Worm (Caenorhabditis elegans) whole organism, late embryonic: ENCODE results near the gene C15B12.3.

ENCODE experiments used
- C08G9.2 ChIP-seq: sonication (generic microtip); optimal IDR thresholded peaks from 2 replicates; lab custom pipeline; 2016; ENCODE audit warnings: mild to moderate bottlenecking, missing genetic modification characterization, moderate library complexity, missing compliant biosample characterization
- C38D4.7 ChIP-seq: fragments of 200-800 bp; sonication (Bioruptor generic); optimal IDR thresholded peaks from 2 replicates; lab custom pipeline; 2018; ENCODE audit warnings: mild to moderate bottlenecking, missing genetic modification characterization, moderate library complexity, missing compliant biosample characterization
- ceh-14 ChIP-seq: sonication (generic microtip); optimal IDR thresholded peaks from 2 replicates; lab custom pipeline; 2016; ENCODE audit warnings: missing genotype, missing genetic modification characterization, missing compliant biosample characterization
- ceh-18 ChIP-seq: sonication (generic microtip); optimal IDR thresholded peaks from 2 replicates; lab custom pipeline; 2016; ENCODE audit warnings: missing genetic modification characterization, missing compliant biosample characterization
- ceh-19 ChIP-seq: fragments of 200-800 bp; sonication (Bioruptor generic); optimal IDR thresholded peaks from 2 replicates; lab custom pipeline; 2018; ENCODE audit warnings: mild to moderate bottlenecking, missing genetic modification characterization, missing compliant biosample characterization
- ceh-22 ChIP-seq: sonication (generic microtip); optimal IDR thresholded peaks from 2 replicates; lab custom pipeline; 2017; ENCODE audit warnings: missing biosample characterization, missing genetic modification characterization
- ceh-24 ChIP-seq: sonication (generic microtip); optimal IDR thresholded peaks from 2 replicates; lab custom pipeline; 2016; ENCODE audit warnings: mild to moderate bottlenecking, missing genetic modification characterization, missing compliant biosample characterization
- ceh-30 ChIP-seq: fragments of 150-350 bp; optimal IDR thresholded peaks from 2 replicates; lab custom pipeline; 2014; ENCODE audit warnings: missing biosample characterization, missing genetic modification characterization
- ceh-31 ChIP-seq: sonication (generic microtip); optimal IDR thresholded peaks from 2 replicates; lab custom pipeline; 2016; ENCODE audit warnings: missing genetic modification characterization, missing compliant biosample characterization
- ceh-34 ChIP-seq: sonication (generic microtip); optimal IDR thresholded peaks from 2 replicates; lab custom pipeline; 2016; ENCODE audit warnings: mild to moderate bottlenecking, missing genetic modification characterization, missing compliant biosample characterization
- ceh-45 ChIP-seq: fragments of 200-800 bp; sonication (Bioruptor generic); IDR thresholded peaks from 2 replicates; pipeline ENCODE4 v1.3.6; 2022; ENCODE audit warnings: missing genetic modification reagents, missing genetic modification characterization, missing compliant biosample characterization
- ceh-48 ChIP-seq: sonication (generic microtip); optimal IDR thresholded peaks from 2 replicates; lab custom pipeline; 2016; ENCODE audit warnings: missing genetic modification characterization, inconsistent platforms, missing compliant biosample characterization
- ceh-6 ChIP-seq: fragments of 200-800 bp; sonication (Bioruptor generic); optimal IDR thresholded peaks from 2 replicates; lab custom pipeline; 2018; ENCODE audit warnings: mild to moderate bottlenecking, missing genetic modification characterization, missing compliant biosample characterization
- ceh-9 ChIP-seq: sonication (generic microtip); optimal IDR thresholded peaks from 2 replicates; lab custom pipeline; 2016; ENCODE audit warnings: mild to moderate bottlenecking, missing genetic modification characterization, inconsistent platforms, missing compliant biosample characterization
- dmd-4 ChIP-seq: sonication (generic microtip); optimal IDR thresholded peaks from 2 replicates; lab custom pipeline; 2016; ENCODE audit warnings: borderline replicate concordance, missing genetic modification characterization, missing compliant biosample characterization
- elt-2 ChIP-seq: sonication (generic microtip); optimal IDR thresholded peaks from 2 replicates; lab custom pipeline; 2016; ENCODE audit warnings: missing genetic modification reagents, missing genetic modification characterization, missing compliant biosample characterization
- ets-4 ChIP-seq: sonication (generic microtip); optimal IDR thresholded peaks from 2 replicates; lab custom pipeline; 2016; ENCODE audit warnings: missing genetic modification characterization, missing compliant biosample characterization
- fax-1 ChIP-seq: sonication (generic microtip); optimal IDR thresholded peaks from 2 replicates; lab custom pipeline; 2016; ENCODE audit warnings: missing genotype, missing genetic modification characterization, missing compliant biosample characterization
- fkh-10 ChIP-seq: fragments of 150-350 bp; optimal IDR thresholded peaks from 2 replicates; lab custom pipeline; 2014; ENCODE audit warnings: missing biosample characterization, missing genetic modification reagents, missing genetic modification characterization
- fkh-6 ChIP-seq: sonication (generic microtip); optimal IDR thresholded peaks from 2 replicates; lab custom pipeline; 2016; ENCODE audit warnings: missing genetic modification characterization, missing compliant biosample characterization
- hlh-13 ChIP-seq: fragments of 200-800 bp; sonication (Bioruptor generic); optimal IDR thresholded peaks from 2 replicates; lab custom pipeline; 2018; ENCODE audit warnings: mild to moderate bottlenecking, missing genetic modification characterization, missing compliant biosample characterization
- hlh-6 ChIP-seq: sonication (generic microtip); optimal IDR thresholded peaks from 2 replicates; lab custom pipeline; 2016; ENCODE audit warnings: missing genotype, missing genetic modification characterization, missing compliant biosample characterization
- hlh-8 ChIP-seq: sonication (generic microtip); optimal IDR thresholded peaks from 2 replicates; lab custom pipeline; 2016; ENCODE audit warnings: missing genotype, missing genetic modification characterization, missing compliant biosample characterization
- lim-6 ChIP-seq: sonication (generic microtip); optimal IDR thresholded peaks from 2 replicates; lab custom pipeline; 2016; ENCODE audit warnings: missing genetic modification characterization, missing compliant biosample characterization
- lin-11 ChIP-seq: fragments of 200-800 bp; sonication (Bioruptor generic); optimal IDR thresholded peaks from 2 replicates; lab custom pipeline; 2018; ENCODE audit warnings: mild to moderate bottlenecking, missing genetic modification characterization, missing compliant biosample characterization
- mec-3 ChIP-seq: sonication (generic microtip); optimal IDR thresholded peaks from 2 replicates; lab custom pipeline; 2016; ENCODE audit warnings: borderline replicate concordance, missing genetic modification characterization, missing compliant biosample characterization
- nfya-1 ChIP-seq: sonication (generic microtip); optimal IDR thresholded peaks from 2 replicates; lab custom pipeline; 2017; ENCODE audit warnings: missing genetic modification characterization, mild to moderate bottlenecking, missing compliant biosample characterization, antibody characterized with exemption, moderate library complexity
- nhr-11 ChIP-seq: fragments of 150-350 bp; optimal IDR thresholded peaks from 2 replicates; lab custom pipeline; 2014; ENCODE audit warnings: missing biosample characterization, missing genetic modification characterization
- npax-4 ChIP-seq: sonication (generic microtip); optimal IDR thresholded peaks from 2 replicates; lab custom pipeline; 2016; ENCODE audit warnings: missing genetic modification characterization, missing compliant biosample characterization
- pag-3 ChIP-seq: sonication (generic microtip); optimal IDR thresholded peaks from 2 replicates; lab custom pipeline; 2016; ENCODE audit warnings: missing compliant biosample characterization, missing genetic modification characterization, borderline replicate concordance
- pat-9 ChIP-seq: fragments of 200-800 bp; sonication (Bioruptor generic); optimal IDR thresholded peaks from 2 replicates; lab custom pipeline; 2018; ENCODE audit warnings: mild to moderate bottlenecking, missing genetic modification characterization, moderate library complexity, missing compliant biosample characterization
- pha-2 ChIP-seq: sonication (generic microtip); optimal IDR thresholded peaks from 2 replicates; lab custom pipeline; 2017; ENCODE audit warnings: mild to moderate bottlenecking, missing genetic modification characterization, missing compliant biosample characterization
- pha-4 ChIP-seq: fragments of 150-350 bp; optimal IDR thresholded peaks from 2 replicates; lab custom pipeline; 2018; ENCODE audit warnings: missing biosample characterization, missing genetic modification reagents, missing genetic modification characterization
- pqm-1 ChIP-seq: sonication (generic microtip); optimal IDR thresholded peaks from 2 replicates; lab custom pipeline; 2016; ENCODE audit warnings: missing genetic modification characterization, missing compliant biosample characterization
- pros-1 ChIP-seq: fragments of 150-350 bp; optimal IDR thresholded peaks from 2 replicates; lab custom pipeline; 2014; ENCODE audit warnings: missing biosample characterization, missing genetic modification reagents, missing genetic modification characterization
- ref-2 ChIP-seq: sonication (generic microtip); optimal IDR thresholded peaks from 2 replicates; lab custom pipeline; 2016; ENCODE audit warnings: missing genetic modification characterization, missing compliant biosample characterization
- rnt-1 ChIP-seq: sonication (generic microtip); optimal IDR thresholded peaks from 2 replicates; lab custom pipeline; 2016; ENCODE audit warnings: missing genetic modification characterization, missing compliant biosample characterization
- tbx-2 ChIP-seq: sonication (generic microtip); optimal IDR thresholded peaks from 2 replicates; lab custom pipeline; 2016; ENCODE audit warnings: missing genetic modification characterization, missing compliant biosample characterization
- ttx-3 ChIP-seq: sonication (generic microtip); optimal IDR thresholded peaks from 2 replicates; lab custom pipeline; 2016; ENCODE audit warnings: missing genetic modification reagents, missing genetic modification characterization, missing compliant biosample characterization
- unc-3 ChIP-seq, 2 experiments: fragments of 200-800 bp in 1 of 2; sonication (Bioruptor generic) in 1 of 2; sonication (generic microtip) in 1 of 2; conservative IDR thresholded peaks in 1 of 2; optimal IDR thresholded peaks in 1 of 2; 2 replicates each; pipeline versions ENCODE4 v1.3.6 to Lab custom; 2016 to 2022; ENCODE audit warnings: missing compliant biosample characterization in 2 of 2, missing genetic modification characterization in 2 of 2, missing genetic modification reagents in 1 of 2
- unc-42 ChIP-seq: sonication (generic microtip); optimal IDR thresholded peaks from 2 replicates; lab custom pipeline; 2016; ENCODE audit warnings: missing genotype, missing genetic modification characterization, missing compliant biosample characterization
- unc-55 ChIP-seq: sonication (generic microtip); optimal IDR thresholded peaks from 2 replicates; lab custom pipeline; 2017; ENCODE audit warnings: missing biosample characterization, missing genetic modification reagents, missing genetic modification characterization
- unc-86 ChIP-seq: sonication (generic microtip); optimal IDR thresholded peaks from 2 replicates; lab custom pipeline; 2016; ENCODE audit warnings: missing genetic modification characterization, missing compliant biosample characterization

Gene C15B12.3

ce11 chrX:6509813-6510212 is 42.5 kb upstream of the C15B12.3 start:
- no peak for TF ChIP-seq ceh-30
- TF ChIP-seq ceh-31 (tag; lab: Kevin White, UChicago): no peak
- TF ChIP-seq elt-2 (tag; lab: Kevin White, UChicago): peak; percentile 60
- TF ChIP-seq, all 69 proteins: peak for 1

- TF ChIP-seq ttx-3 (tag; lab: Kevin White, UChicago): no peak
- TF ChIP-seq npax-4: no peak
- TF ChIP-seq rnt-1 (tag; lab: Kevin White, UChicago): no peak
- no peak for TF ChIP-seq fax-1
- TF ChIP-seq ets-4 (tag; lab: Kevin White, UChicago): no peak
- no peak for TF ChIP-seq pros-1
- TF ChIP-seq fkh-6 (tag; lab: Kevin White, UChicago): no peak
- TF ChIP-seq lin-11 (tag; lab: Kevin White, UChicago): no peak
- no peak for TF ChIP-seq ceh-14 (tag; lab: Kevin White, UChicago)
- TF ChIP-seq, all 69 proteins: peak for 0
These were observed 40.4 kb upstream of the C15B12.3 start for ce11 chrX:6507734-6508133.

ce11 chrX:6505662-6506061 is 38.3 kb upstream of the C15B12.3 start, which contains the start of gene glr-8:
Gene glr-8, plus strand, starts transcription at chrX:6505980.
- TF ChIP-seq mec-3 (no peak), tbx-2 (no peak), nfya-1 (no peak), pha-4 (no peak), ceh-19 (GFP tag; lab: Kevin White, UChicago) (no peak), pqm-1 (no peak), ceh-18 (tag; lab: Kevin White, UChicago) (no peak), dmd-4 (tag; lab: Kevin White, UChicago) (no peak), pha-2 (tag; lab: Kevin White, UChicago) (no peak), C38D4.7 (GFP tag; lab: Kevin White, UChicago) (no peak), ceh-48 (no peak), hlh-6 (tag; lab: Kevin White, UChicago) (no peak), nhr-11 (tag; lab: Kevin White, UChicago) (no peak), C08G9.2 (no peak), ceh-45 (GFP tag; lab: Robert Waterston, UW) (no peak), fkh-10 (GFP tag; lab: Kevin White, UChicago) (no peak)

- no peak for TF ChIP-seq ceh-9 (tag; lab: Kevin White, UChicago)
- TF ChIP-seq unc-42 (tag; lab: Kevin White, UChicago): peak; percentile 22
- no peak for TF ChIP-seq unc-86 (tag; lab: Kevin White, UChicago)
- TF ChIP-seq nfya-1: peak; percentile 2
- no peak for TF ChIP-seq pat-9 (tag; lab: Kevin White, UChicago)
- peak; percentile 21 for TF ChIP-seq ceh-31 (tag; lab: Kevin White, UChicago)
- TF ChIP-seq ref-2: peak; percentile 37
- TF ChIP-seq ceh-48: peak; percentile 20
- no peak for TF ChIP-seq ceh-22 (tag; lab: Kevin White, UChicago)
- TF ChIP-seq ceh-34 (tag; lab: Kevin White, UChicago): peak; percentile 31
- no peak for TF ChIP-seq pag-3
- TF ChIP-seq ceh-19 (GFP tag; lab: Kevin White, UChicago): peak; percentile 9
- TF ChIP-seq lim-6: no peak
- TF ChIP-seq ceh-30: no peak
- TF ChIP-seq, all 69 proteins: peak for 7
These were observed 37.6 kb upstream of the C15B12.3 start, which contains the start of gene cdf-1 for ce11 chrX:6505008-6505407. Gene cdf-1, minus strand, starts transcription at chrX:6505143.

- TF ChIP-seq hlh-8 (tag; lab: Kevin White, UChicago) (no peak), ceh-22 (tag; lab: Kevin White, UChicago) (no peak), ceh-19 (GFP tag; lab: Kevin White, UChicago) (no peak), unc-55 (no peak), mec-3 (no peak), hlh-13 (GFP tag; lab: Kevin White, UChicago) (no peak), ref-2 (no peak), unc-3 (GFP tag; conservative IDR thresholded peaks at IDR 0.05; lab: Robert Waterston, UW) (no peak), unc-3 (tag; optimal IDR thresholded peaks at IDR 0.05; lab: Kevin White, UChicago) (no peak), ceh-30 (no peak), ceh-24 (tag; lab: Kevin White, UChicago) (no peak), ceh-6 (GFP tag; lab: Kevin White, UChicago) (no peak)
These were observed 35.8 kb upstream of the C15B12.3 start for ce11 chrX:6503148-6503547.
